Fruit fly (Drosophila melanogaster): ENCODE measurements around the gene CG14384.

CG14384 gene

DNA sequence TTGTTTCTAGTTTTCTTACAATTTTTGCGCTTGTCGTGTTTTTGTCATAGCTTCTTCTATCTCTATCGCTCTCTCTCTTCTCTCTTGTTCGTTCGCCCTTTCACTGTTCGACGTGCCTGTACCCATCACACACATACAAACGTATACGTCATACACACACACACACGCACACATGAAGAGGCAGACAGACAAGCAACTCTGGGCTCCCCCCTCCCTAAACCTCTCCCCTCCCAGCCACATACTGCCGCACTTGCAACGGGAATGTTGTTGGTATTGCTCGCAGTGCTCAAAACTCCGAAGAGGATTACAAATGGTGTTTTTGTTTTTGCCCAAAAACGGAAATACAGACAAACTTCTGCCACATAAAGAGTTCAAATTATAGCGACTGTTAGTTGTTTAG is 45.5 kb upstream of the CG14384 start:
- TF ChIP-seq CG6792 (GFP tag; optimal IDR thresholded peaks at IDR 0.05) (no peak), Sox14 (GFP tag; optimal IDR thresholded peaks at IDR 0.05) (no peak), CG6163 (GFP tag; IDR thresholded peaks at IDR 0.05) (peak; percentile 59), Sox15 (GFP tag; optimal IDR thresholded peaks at IDR 0.05) (no peak)

DNA sequence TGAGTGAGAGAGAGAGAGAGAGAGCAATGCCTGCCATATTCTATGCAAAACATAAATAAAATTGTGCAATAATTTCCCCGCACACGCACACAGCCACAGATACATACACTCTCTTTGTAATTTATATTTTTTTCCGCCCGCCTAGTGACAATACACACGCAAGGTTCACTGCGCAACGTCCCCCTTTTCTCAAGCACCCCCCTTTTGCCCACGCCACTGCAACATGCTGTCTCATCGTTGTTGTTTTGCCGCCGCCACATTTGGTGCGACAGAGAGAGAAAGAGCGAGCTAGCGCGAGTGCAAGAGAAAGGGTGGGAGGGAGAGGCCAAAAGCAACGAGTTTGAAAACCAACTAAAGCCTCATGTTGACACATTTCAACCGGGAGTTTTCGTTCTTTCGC is 44.8 kb upstream of the CG14384 start:
- peak; percentile 90 for TF ChIP-seq Sox14 (GFP tag; optimal IDR thresholded peaks at IDR 0.05)
- peak; percentile 48 for TF ChIP-seq dsx (GFP tag; optimal IDR thresholded peaks at IDR 0.05; ENCODE audit: poor library complexity, severe bottlenecking)
- TF ChIP-seq CG6276 (GFP tag; optimal IDR thresholded peaks at IDR 0.05) = peak; percentile 77
- TF ChIP-seq pdm3 (GFP tag; optimal IDR thresholded peaks at IDR 0.05) = peak; percentile 78
- TF ChIP-seq Met (GFP tag; optimal IDR thresholded peaks at IDR 0.05) = peak; percentile 71
- peak; percentile 51 for TF ChIP-seq CG11294 (GFP tag; IDR thresholded peaks at IDR 0.05)
- peak; percentile 72 for TF ChIP-seq CG3919 (GFP tag; optimal IDR thresholded peaks at IDR 0.05)
- TF ChIP-seq CG3032 (tag; optimal IDR thresholded peaks at IDR 0.05) = peak; percentile 49
- TF ChIP-seq OdsH (GFP tag; optimal IDR thresholded peaks at IDR 0.05) = peak; percentile 77
- TF ChIP-seq ss (GFP tag; optimal IDR thresholded peaks at IDR 0.05) = peak; percentile 71 to 75
- TF ChIP-seq CG8119 (GFP tag; IDR thresholded peaks at IDR 0.05) = peak; percentile 73; the same call in 2 of the 3 replicates
- peak; percentile 57 for TF ChIP-seq Blimp-1 (GFP tag; optimal IDR thresholded peaks at IDR 0.05)
- peak; percentile 81 for TF ChIP-seq esn (GFP tag; optimal IDR thresholded peaks at IDR 0.05)
- TF ChIP-seq fd59A (GFP tag; optimal IDR thresholded peaks at IDR 0.05) = peak; percentile 33
- peak; percentile 59 for TF ChIP-seq fkh (GFP tag; optimal IDR thresholded peaks at IDR 0.05)
- TF ChIP-seq CG6792 (GFP tag; optimal IDR thresholded peaks at IDR 0.05) = peak; percentile 77
- peak; percentile 33 for TF ChIP-seq CG11762 (GFP tag; optimal IDR thresholded peaks at IDR 0.05; ENCODE audit: insufficient read depth)
- TF ChIP-seq cyc (GFP tag; optimal IDR thresholded peaks at IDR 0.05) = peak; percentile 74
- peak; percentile 53 for TF ChIP-seq CG16779 (tag; optimal IDR thresholded peaks at IDR 0.05)
- TF ChIP-seq CG31627 (GFP tag; optimal IDR thresholded peaks at IDR 0.05) = peak; percentile 80
- TF ChIP-seq svp (GFP tag) = peak; percentile 87
- peak; percentile 56 for TF ChIP-seq CG34406 (GFP tag; optimal IDR thresholded peaks at IDR 0.05)
- TF ChIP-seq net (GFP tag; optimal IDR thresholded peaks at IDR 0.05) = peak; percentile 80
- TF ChIP-seq vri (GFP tag; optimal IDR thresholded peaks at IDR 0.05) = peak; percentile 86
- peak; percentile 77 for TF ChIP-seq dac (GFP tag; optimal IDR thresholded peaks at IDR 0.05)
- TF ChIP-seq Sox102F (GFP tag; optimal IDR thresholded peaks at IDR 0.05) = peak; percentile 71
- peak; percentile 88 for TF ChIP-seq CG6163 (GFP tag; IDR thresholded peaks at IDR 0.05)
- TF ChIP-seq CG7368 (GFP tag; optimal IDR thresholded peaks at IDR 0.05) = peak; percentile 74
- peak; percentile 76 for TF ChIP-seq Lpt (GFP tag; optimal IDR thresholded peaks at IDR 0.05)
- peak; percentile 62 for TF ChIP-seq achi (GFP tag; optimal IDR thresholded peaks at IDR 0.05)
- TF ChIP-seq CG8319 (GFP tag; optimal IDR thresholded peaks at IDR 0.05) = peak; percentile 63
- no peak for TF ChIP-seq Hr38 (GFP tag; optimal IDR thresholded peaks at IDR 0.05)
- TF ChIP-seq eg (GFP tag; IDR thresholded peaks at IDR 0.05) = peak; percentile 89
- TF ChIP-seq Eip75B (GFP tag; optimal IDR thresholded peaks at IDR 0.05) = peak; percentile 58
- peak; percentile 63 for TF ChIP-seq CG1621 (tag; optimal IDR thresholded peaks at IDR 0.05)
- TF ChIP-seq CG8632 (GFP tag; optimal IDR thresholded peaks at IDR 0.05) = peak; percentile 62
- TF ChIP-seq Hr4 (GFP tag; optimal IDR thresholded peaks at IDR 0.05) = peak; percentile 74
- TF ChIP-seq lz (GFP tag; optimal IDR thresholded peaks at IDR 0.05) = peak; percentile 82
- TF ChIP-seq CG10631 (GFP tag; optimal IDR thresholded peaks at IDR 0.05) = peak; percentile 72
- peak; percentile 65 for TF ChIP-seq CG11902 (GFP tag; optimal IDR thresholded peaks at IDR 0.05)
- TF ChIP-seq Hr39 (GFP tag; optimal IDR thresholded peaks at IDR 0.05) = peak; percentile 75
- TF ChIP-seq Smox (GFP tag; optimal IDR thresholded peaks at IDR 0.05) = peak; percentile 68
- TF ChIP-seq fd85E (GFP tag; optimal IDR thresholded peaks at IDR 0.05) = no peak
- TF ChIP-seq CG32006 (GFP tag; optimal IDR thresholded peaks at IDR 0.05) = peak; percentile 77
- peak; percentile 92 for TF ChIP-seq Eip78C (GFP tag)
- TF ChIP-seq Gug (GFP tag; IDR thresholded peaks at IDR 0.05) = peak; percentile 80
- TF ChIP-seq CG6854 (GFP tag; optimal IDR thresholded peaks at IDR 0.05) = peak; percentile 26
- TF ChIP-seq Ets21C (GFP tag; optimal IDR thresholded peaks at IDR 0.05) = peak; percentile 67
- no peak for TF ChIP-seq CG4318 (GFP tag; optimal IDR thresholded peaks at IDR 0.05)
